Worm (Caenorhabditis elegans) whole organism, L4/young adult: ENCODE results near the gene T16D1.1.

Experiments
- W03F9.2 ChIP-seq: fragments of 150-350 bp; optimal IDR thresholded peaks from 2 replicates; lab custom pipeline; 2014; ENCODE audit warnings: missing biosample characterization, missing genetic modification characterization
- dao-5 ChIP-seq: sonication (generic microtip); optimal IDR thresholded peaks from 2 replicates; lab custom pipeline; 2016; ENCODE audit warnings: missing genotype, missing genetic modification characterization, moderate library complexity, missing compliant biosample characterization
- him-1 ChIP-seq: sonication (generic microtip); optimal IDR thresholded peaks from 2 replicates; lab custom pipeline; 2016; ENCODE audit warnings: missing genotype, missing genetic modification reagents, missing genetic modification characterization, missing compliant biosample characterization

Gene T16D1.1

ce11 chrII:5238366-5238765 lies 3.1 kb downstream of the T16D1.1 start, which contains the start of gene pho-4:
pho-4 (minus strand) TSS chrII:5238466.
- TF ChIP-seq dao-5 (tag; lab: Kevin White, UChicago) (no peak), W03F9.2 (tag; lab: Kevin White, UChicago) (no peak), him-1 (tag; lab: Kevin White, UChicago) (no peak)

DNA sequence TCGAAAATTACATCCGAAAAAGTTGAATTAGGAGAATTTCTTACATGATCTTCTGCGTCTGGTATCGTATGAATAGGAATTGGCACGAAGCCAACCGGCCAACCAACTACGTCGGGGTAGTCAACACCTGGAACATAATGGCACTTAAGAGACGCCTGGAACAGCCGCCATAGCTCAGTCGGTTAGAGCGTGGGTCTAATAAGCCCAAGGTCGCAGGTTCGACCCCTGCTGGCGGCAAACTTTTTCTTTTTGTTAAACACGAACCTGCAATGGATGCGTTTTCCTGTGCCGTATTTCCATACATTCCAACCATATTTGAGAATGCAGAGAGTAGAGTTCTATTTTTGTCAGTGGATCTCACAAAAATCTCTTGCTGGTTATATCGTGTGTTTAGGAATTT lies 3.8 kb downstream of the T16D1.1 start:
- TF ChIP-seq him-1 (tag; lab: Kevin White, UChicago) (no peak), W03F9.2 (tag; lab: Kevin White, UChicago) (no peak), dao-5 (tag; lab: Kevin White, UChicago) (no peak)

ce11 chrII:5235758-5236157 lies 5.7 kb downstream of the T16D1.1 start, which contains the start of gene pho-1:
pho-1 (minus strand) TSS chrII:5235846.
- TF ChIP-seq dao-5 (tag; lab: Kevin White, UChicago) (no peak), him-1 (tag; lab: Kevin White, UChicago) (no peak), W03F9.2 (tag; lab: Kevin White, UChicago) (no peak)

DNA sequence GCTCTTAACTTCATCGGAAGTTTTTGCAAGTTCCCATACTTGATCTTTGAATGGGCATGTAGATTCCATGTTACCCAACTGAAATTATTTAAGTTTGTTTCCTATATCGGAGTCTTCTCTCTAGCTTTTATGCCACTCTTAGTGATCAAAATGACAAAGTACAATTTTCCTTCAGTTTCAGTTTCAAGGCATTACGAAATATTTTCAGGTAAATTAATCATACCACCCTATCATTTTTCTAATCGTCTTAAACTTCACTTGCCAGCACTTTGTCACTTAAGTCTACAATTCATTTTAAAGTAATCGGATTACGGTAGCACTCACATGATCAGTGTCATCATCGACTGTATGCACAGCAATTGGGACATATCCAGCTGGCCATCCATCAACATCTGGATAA lies 6.7 kb downstream of the T16D1.1 start:
- TF ChIP-seq him-1 (tag; lab: Kevin White, UChicago) (no peak), W03F9.2 (tag; lab: Kevin White, UChicago) (no peak), dao-5 (tag; lab: Kevin White, UChicago) (no peak)

DNA sequence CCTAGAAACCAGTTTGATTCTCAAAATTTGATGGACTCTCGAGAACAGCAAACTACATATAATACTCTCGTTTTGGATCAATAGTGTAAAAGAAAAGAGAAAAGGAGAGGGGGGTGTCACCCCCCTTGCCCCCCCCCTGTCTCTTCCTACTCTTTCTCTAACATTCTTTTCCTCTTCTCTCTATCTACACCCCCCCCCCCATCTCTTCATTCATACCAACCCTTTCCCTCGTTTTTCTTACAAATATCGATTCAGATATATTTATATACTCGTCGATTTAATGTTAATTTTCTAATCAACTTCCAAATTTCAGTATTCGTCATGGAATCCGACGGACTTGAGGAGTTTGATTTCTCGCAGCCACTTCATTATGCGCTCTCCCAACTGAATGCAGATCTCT lies 10.3 kb downstream of the T16D1.1 start, which contains the start of gene EGAP2.1:
TSS of gene EGAP2.1 (plus strand) at position 301 of the 400 bp plus-strand sequence.
- TF ChIP-seq W03F9.2 (tag; lab: Kevin White, UChicago): no peak
- TF ChIP-seq dao-5 (tag; lab: Kevin White, UChicago): no peak
- no peak for TF ChIP-seq him-1 (tag; lab: Kevin White, UChicago)

DNA sequence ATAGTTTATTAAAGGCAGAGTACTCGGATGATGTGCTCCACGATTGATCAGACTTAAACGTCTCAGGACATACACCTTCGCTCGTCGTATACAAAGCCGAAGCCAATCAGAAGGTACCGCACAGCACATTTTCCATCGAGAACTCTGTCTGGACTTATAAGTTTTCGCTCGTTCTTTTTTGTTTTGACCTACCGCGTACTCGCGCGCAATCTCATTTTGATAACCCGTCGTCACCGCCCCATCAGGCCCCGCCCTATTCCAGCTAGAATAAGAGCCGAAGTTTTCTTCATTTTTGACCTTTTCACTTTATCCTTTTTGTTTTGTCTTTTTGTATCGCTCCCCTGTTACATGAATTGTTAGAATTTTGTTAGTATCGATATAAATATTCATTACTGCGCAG lies 11.9 kb downstream of the T16D1.1 start, which contains the start of gene EGAP2.2:
TSS of gene EGAP2.2 (plus strand) at position 301 of the 400 bp plus-strand sequence.
- no peak for TF ChIP-seq W03F9.2 (tag; lab: Kevin White, UChicago)
- TF ChIP-seq dao-5 (tag; lab: Kevin White, UChicago): no peak
- TF ChIP-seq him-1 (tag; lab: Kevin White, UChicago): no peak

- TF ChIP-seq W03F9.2 (tag; lab: Kevin White, UChicago) (no peak), him-1 (tag; lab: Kevin White, UChicago) (no peak), dao-5 (tag; lab: Kevin White, UChicago) (no peak)
Observed at ce11 chrII:5228662-5229061, 12.8 kb downstream of the T16D1.1 start.

DNA sequence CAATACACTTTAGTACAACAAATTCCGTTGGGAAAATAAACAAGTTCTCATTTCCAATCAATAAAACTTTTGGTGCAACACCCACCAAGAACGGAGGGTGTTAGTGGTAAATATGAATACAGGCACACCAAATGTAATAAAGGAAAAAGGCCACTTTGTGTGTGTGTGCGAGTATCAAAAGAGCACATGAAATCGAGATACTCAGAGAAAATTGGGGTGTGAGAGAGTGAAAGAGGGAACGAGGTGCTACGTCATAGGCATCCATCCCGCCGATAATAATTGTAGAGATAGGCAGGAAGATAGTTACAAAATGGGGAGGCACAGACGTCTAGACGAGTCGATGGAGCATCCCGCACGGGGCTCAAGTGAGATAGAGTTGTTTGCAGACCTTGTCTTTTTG lies 13.7 kb downstream of the T16D1.1 start:
- no peak for TF ChIP-seq him-1 (tag; lab: Kevin White, UChicago)
- no peak for TF ChIP-seq dao-5 (tag; lab: Kevin White, UChicago)
- TF ChIP-seq W03F9.2 (tag; lab: Kevin White, UChicago): no peak

ce11 chrII:5226309-5226708 lies 15.2 kb downstream of the T16D1.1 start:
- TF ChIP-seq W03F9.2 (tag; lab: Kevin White, UChicago): no peak
- TF ChIP-seq dao-5 (tag; lab: Kevin White, UChicago): no peak
- TF ChIP-seq him-1 (tag; lab: Kevin White, UChicago): no peak

DNA sequence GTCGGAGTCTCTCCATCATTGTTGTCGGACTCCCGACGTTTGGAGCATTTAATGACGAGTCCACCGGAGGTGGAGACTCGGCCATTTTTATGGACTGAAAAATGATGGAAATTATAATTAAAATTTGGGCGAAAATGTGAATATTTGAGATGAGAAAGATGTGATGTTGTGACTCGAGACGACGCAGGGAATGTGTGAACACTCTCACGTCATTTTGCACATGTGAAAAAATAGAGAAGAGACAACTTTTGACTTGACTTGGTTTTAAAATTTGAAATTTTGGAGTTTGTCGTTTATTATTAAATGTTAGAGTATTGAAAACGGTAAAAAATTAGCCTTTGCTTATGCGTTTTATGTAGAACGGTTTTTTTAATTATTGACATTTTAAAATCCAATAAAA lies 16.2 kb downstream of the T16D1.1 start, which contains the start of gene dsh-1:
TSS of gene dsh-1 (minus strand) at position 101 of the 400 bp plus-strand sequence.
- TF ChIP-seq dao-5 (tag; lab: Kevin White, UChicago) (no peak), him-1 (tag; lab: Kevin White, UChicago) (no peak), W03F9.2 (tag; lab: Kevin White, UChicago) (no peak)

ce11 chrII:5222830-5223229 lies 18.6 kb downstream of the T16D1.1 start:
- TF ChIP-seq him-1 (tag; lab: Kevin White, UChicago) (no peak), W03F9.2 (tag; lab: Kevin White, UChicago) (no peak), dao-5 (tag; lab: Kevin White, UChicago) (no peak)

DNA sequence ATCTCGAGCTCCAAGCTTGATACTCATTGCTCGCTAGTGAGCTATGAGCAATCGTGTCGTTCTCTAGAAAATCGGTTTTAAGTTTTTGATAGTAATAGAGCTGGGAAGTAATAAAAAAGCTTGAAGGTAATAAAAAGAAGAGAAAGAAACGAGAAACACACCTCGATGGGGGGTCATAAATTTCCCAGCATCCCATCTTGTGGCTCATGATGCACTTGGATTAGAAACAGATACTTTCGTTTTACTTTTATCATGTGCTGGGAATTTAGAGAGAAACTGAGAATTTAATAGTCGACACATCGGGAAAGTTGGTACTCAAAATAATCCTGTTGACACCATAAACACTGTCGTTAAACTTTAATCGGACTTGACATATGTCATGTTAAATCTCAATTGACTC lies 20.8 kb downstream of the T16D1.1 start:
- TF ChIP-seq W03F9.2 (tag; lab: Kevin White, UChicago) (no peak), dao-5 (tag; lab: Kevin White, UChicago) (no peak), him-1 (tag; lab: Kevin White, UChicago) (no peak)

DNA sequence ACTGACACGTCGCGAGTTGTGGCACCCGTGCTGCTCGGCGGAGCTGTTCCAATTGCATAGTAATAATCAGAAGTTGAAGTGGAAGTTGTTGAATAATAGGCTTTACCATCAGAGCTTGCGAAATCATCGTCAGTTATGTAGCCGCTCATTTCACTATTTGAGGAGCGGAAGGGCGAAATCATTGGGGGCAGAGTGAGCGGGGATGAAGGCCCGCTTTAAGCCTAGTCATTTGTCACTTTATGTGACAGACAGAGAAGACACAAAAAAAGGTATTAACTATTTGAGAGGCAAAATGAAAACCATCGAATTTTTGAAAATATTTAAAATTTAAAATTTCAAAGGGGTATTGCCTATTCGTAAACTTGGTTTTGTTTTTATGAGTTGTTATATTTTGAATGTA lies 23.1 kb downstream of the T16D1.1 start:
- no peak for TF ChIP-seq him-1 (tag; lab: Kevin White, UChicago)
- TF ChIP-seq W03F9.2 (tag; lab: Kevin White, UChicago): no peak
- TF ChIP-seq dao-5 (tag; lab: Kevin White, UChicago): no peak

DNA sequence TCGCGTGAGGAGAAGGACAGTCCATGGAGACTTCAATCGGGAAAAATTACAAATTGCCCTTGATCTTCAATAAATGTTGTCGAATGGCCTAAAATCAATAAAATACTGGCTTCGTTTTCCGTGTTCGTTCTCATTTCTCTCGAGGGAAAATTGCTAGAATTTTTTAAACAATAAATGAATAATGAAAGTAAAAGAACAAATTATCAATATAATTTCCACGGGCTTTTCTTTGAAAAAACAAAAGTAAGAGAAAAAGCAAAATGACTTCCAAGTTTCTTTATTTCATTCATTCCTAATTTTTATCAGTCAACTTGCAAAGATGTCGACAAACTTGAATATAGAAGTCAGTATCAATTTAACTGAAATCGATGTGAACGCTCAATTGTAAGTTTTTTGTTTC lies 28.8 kb downstream of the T16D1.1 start, which contains the start of gene C34F11.1:
TSS of gene C34F11.1 (plus strand) at position 301 of the 400 bp plus-strand sequence.
- TF ChIP-seq W03F9.2 (tag; lab: Kevin White, UChicago) (no peak), him-1 (tag; lab: Kevin White, UChicago) (no peak), dao-5 (tag; lab: Kevin White, UChicago) (no peak)
